Worm (Caenorhabditis elegans) whole organism, early embryonic: ENCODE data around the gene ocam-1.

Source experiments
- F13C5.2 ChIP-seq: sonication (generic microtip); optimal IDR thresholded peaks from 2 replicates; lab custom pipeline; 2017; ENCODE audit warnings: mild to moderate bottlenecking, missing genetic modification characterization, inconsistent platforms, missing compliant biosample characterization
- ama-1 ChIP-seq: fragments of 150-350 bp; optimal IDR thresholded peaks from 2 replicates; lab custom pipeline; 2014
- ceh-13 ChIP-seq: fragments of 200-800 bp; sonication (Bioruptor generic); optimal IDR thresholded peaks from 2 replicates; lab custom pipeline; 2018; ENCODE audit warnings: mild to moderate bottlenecking, missing genetic modification characterization, missing compliant biosample characterization
- ceh-36 ChIP-seq: sonication (generic microtip); optimal IDR thresholded peaks from 2 replicates; lab custom pipeline; 2016; ENCODE audit warnings: missing genetic modification characterization, inconsistent platforms, missing compliant biosample characterization
- hmg-4 ChIP-seq: fragments of 200-800 bp; sonication (Bioruptor generic); optimal IDR thresholded peaks from 2 replicates; lab custom pipeline; 2018; ENCODE audit warnings: mild to moderate bottlenecking, missing genetic modification characterization, missing compliant biosample characterization
- tbx-11 ChIP-seq: fragments of 200-800 bp; sonication (Bioruptor generic); IDR thresholded peaks from 2 replicates; pipeline ENCODE4 v1.3.6; 2022; ENCODE audit warnings: missing genetic modification characterization, missing compliant biosample characterization

DNA sequence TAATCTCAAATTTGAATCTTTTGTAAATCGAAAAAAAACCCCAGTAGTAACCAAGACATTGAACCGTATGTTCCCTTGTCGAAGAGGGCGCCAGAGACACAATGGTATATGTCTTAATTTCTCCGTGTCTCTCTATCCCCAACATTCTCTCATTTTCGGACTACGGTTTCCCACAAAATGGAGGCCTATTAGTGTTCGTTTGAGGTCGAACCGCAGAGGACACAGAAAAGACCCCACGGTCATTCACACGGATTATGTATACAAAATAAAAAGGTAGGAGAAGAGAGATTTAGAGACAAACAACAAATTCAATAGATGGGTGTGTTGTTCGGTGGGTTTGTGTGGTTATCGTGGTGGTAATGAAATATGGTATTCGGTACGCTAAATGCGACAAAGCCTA is 16.6 kb downstream of the ocam-1 start:
- TF ChIP-seq hmg-4 (GFP tag; lab: Kevin White, UChicago) (no peak), tbx-11 (GFP tag; lab: Robert Waterston, UW) (no peak), ama-1 (lab: Kevin White, UChicago) (no peak), ceh-13 (GFP tag; lab: Kevin White, UChicago) (no peak), ceh-36 (no peak), F13C5.2 (tag; lab: Kevin White, UChicago) (no peak)
